Worm (Caenorhabditis elegans): ENCODE results near the gene nra-1.

Gene nra-1

DNA sequence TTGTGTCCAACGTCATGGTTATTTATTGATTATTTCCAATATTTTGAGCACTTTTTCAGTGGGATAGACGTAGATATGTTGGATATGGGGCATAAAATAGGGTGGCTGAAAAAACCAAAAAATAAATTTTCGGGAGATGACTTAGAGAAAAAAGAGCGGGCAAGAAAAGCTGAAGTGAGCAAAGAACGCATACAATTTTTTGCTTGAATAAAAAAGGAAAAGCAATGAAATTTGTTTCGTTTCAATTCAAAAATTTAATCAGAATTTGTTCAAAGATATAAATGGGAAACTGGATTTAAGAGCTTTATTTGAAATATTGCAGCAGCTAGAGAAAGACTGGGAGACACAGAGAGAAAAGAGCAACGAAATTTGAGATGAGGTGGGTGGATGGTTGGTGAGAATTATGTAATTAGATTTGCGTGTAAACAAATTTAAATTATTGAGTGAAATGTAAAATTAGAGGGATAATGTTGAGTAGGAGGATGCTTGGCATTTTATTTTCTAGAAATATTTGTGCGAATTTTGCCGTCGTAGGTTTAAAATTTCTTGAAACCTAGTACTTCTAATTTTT lies 7.7 kb upstream of the nra-1 start, which contains the start of the genes T28F3.11 and slc-17.4:
Gene T28F3.11, minus strand, starts transcription at position 51 of the 571 bp plus-strand sequence.
Gene slc-17.4, minus strand, starts transcription at position 105 of the 571 bp plus-strand sequence.
- TF ChIP-seq ets-7 (tag; optimal IDR thresholded peaks at IDR 0.05), result no peak
- no peak for TF ChIP-seq tbx-11 (GFP tag; IDR thresholded peaks at IDR 0.05)
- no peak for TF ChIP-seq F13C5.2 (tag; optimal IDR thresholded peaks at IDR 0.05)
- TF ChIP-seq tra-4 (tag; optimal IDR thresholded peaks at IDR 0.05), result no peak
- no peak for TF ChIP-seq ceh-36 (tag; optimal IDR thresholded peaks at IDR 0.05)
- no peak for TF ChIP-seq flt-1 (GFP tag; IDR thresholded peaks at IDR 0.05)
- TF ChIP-seq ama-1 (optimal IDR thresholded peaks at IDR 0.05), result no peak
- TF ChIP-seq hmg-4 (GFP tag; optimal IDR thresholded peaks at IDR 0.05), result no peak
- no peak for TF ChIP-seq scrt-1 (GFP tag; IDR thresholded peaks at IDR 0.05)
- no peak for TF ChIP-seq aly-1 (tag; optimal IDR thresholded peaks at IDR 0.05)
- TF ChIP-seq tbx-37 (GFP tag; conservative IDR thresholded peaks at IDR 0.05), result no peak
- no peak for TF ChIP-seq hnd-1 (tag; optimal IDR thresholded peaks at IDR 0.05)
- TF ChIP-seq pes-1 (GFP tag; IDR thresholded peaks at IDR 0.05), result no peak

- TF ChIP-seq scrt-1 (GFP tag; IDR thresholded peaks at IDR 0.05) (no peak), sea-1 (GFP tag; conservative IDR thresholded peaks at IDR 0.05) (no peak), ceh-36 (tag; optimal IDR thresholded peaks at IDR 0.05) (no peak), tbx-11 (GFP tag; IDR thresholded peaks at IDR 0.05) (no peak), ets-7 (tag; optimal IDR thresholded peaks at IDR 0.05) (no peak), tra-4 (tag; optimal IDR thresholded peaks at IDR 0.05) (no peak), hmbx-1 (tag; optimal IDR thresholded peaks at IDR 0.05) (no peak), F13C5.2 (tag; optimal IDR thresholded peaks at IDR 0.05) (no peak), B0310.2 (tag; optimal IDR thresholded peaks at IDR 0.05) (no peak), hmg-4 (GFP tag; optimal IDR thresholded peaks at IDR 0.05) (no peak), hnd-1 (tag; optimal IDR thresholded peaks at IDR 0.05) (no peak), pes-1 (GFP tag; IDR thresholded peaks at IDR 0.05) (no peak), tbx-37 (GFP tag; conservative IDR thresholded peaks at IDR 0.05) (no peak)
Observed at ce11 chrIV:17287908-17288675, 4.1 kb upstream of the nra-1 start, which contains the start of gene zipt-7.1. Gene zipt-7.1, minus strand, starts transcription at chrIV:17288139.

DNA sequence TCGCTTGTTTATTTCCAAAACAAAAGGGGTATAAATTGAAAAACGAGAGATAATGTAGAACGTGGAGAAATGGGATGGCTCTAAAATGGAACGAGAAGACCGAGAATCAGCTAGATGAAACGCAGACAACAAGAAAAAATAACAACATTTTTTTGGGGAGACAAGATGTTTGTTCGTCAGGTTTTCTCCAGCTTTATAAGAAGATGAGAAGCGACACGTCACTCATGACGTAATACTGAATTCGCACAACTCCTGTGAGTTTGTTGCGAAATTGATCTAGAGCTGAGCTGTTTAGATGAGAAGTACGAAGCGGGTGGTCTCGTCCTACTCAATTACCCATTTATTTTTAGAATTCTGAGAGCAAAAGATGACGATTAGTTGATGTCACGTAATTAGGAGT lies 1.3 kb upstream of the nra-1 start:
- TF ChIP-seq tra-4 (tag; optimal IDR thresholded peaks at IDR 0.05), result no peak
- TF ChIP-seq pes-1 (GFP tag; IDR thresholded peaks at IDR 0.05), result no peak
- TF ChIP-seq aly-1 (tag; optimal IDR thresholded peaks at IDR 0.05), result no peak
- TF ChIP-seq hmbx-1 (tag; optimal IDR thresholded peaks at IDR 0.05), result no peak
- no peak for TF ChIP-seq hmg-4 (GFP tag; optimal IDR thresholded peaks at IDR 0.05)
- TF ChIP-seq ama-1 (optimal IDR thresholded peaks at IDR 0.05), result no peak
- TF ChIP-seq flt-1 (GFP tag; IDR thresholded peaks at IDR 0.05), result no peak
- TF ChIP-seq ceh-36 (tag; optimal IDR thresholded peaks at IDR 0.05), result no peak
- no peak for TF ChIP-seq ets-7 (tag; optimal IDR thresholded peaks at IDR 0.05)
- no peak for TF ChIP-seq tbx-37 (GFP tag; conservative IDR thresholded peaks at IDR 0.05)
- no peak for TF ChIP-seq ceh-13 (GFP tag; optimal IDR thresholded peaks at IDR 0.05)
- TF ChIP-seq F13C5.2 (tag; optimal IDR thresholded peaks at IDR 0.05), result no peak
- no peak for TF ChIP-seq hnd-1 (tag; optimal IDR thresholded peaks at IDR 0.05)
- TF ChIP-seq scrt-1 (GFP tag; IDR thresholded peaks at IDR 0.05), result no peak
- no peak for TF ChIP-seq B0310.2 (tag; optimal IDR thresholded peaks at IDR 0.05)
- TF ChIP-seq sea-1 (GFP tag; conservative IDR thresholded peaks at IDR 0.05), result no peak
- no peak for TF ChIP-seq tbx-11 (GFP tag; IDR thresholded peaks at IDR 0.05)

ce11 chrIV:17281060-17282021 lies 2.7 kb downstream of the nra-1 start:
- TF ChIP-seq ceh-36 (tag; optimal IDR thresholded peaks at IDR 0.05) (peak; percentile 42), tbx-37 (GFP tag; conservative IDR thresholded peaks at IDR 0.05) (0 out of 2 replicates have a peak, but pooled peaks have one; percentile 7), hmg-4 (GFP tag; optimal IDR thresholded peaks at IDR 0.05) (no peak), tbx-11 (GFP tag; IDR thresholded peaks at IDR 0.05) (no peak), flt-1 (GFP tag; IDR thresholded peaks at IDR 0.05) (no peak)

DNA sequence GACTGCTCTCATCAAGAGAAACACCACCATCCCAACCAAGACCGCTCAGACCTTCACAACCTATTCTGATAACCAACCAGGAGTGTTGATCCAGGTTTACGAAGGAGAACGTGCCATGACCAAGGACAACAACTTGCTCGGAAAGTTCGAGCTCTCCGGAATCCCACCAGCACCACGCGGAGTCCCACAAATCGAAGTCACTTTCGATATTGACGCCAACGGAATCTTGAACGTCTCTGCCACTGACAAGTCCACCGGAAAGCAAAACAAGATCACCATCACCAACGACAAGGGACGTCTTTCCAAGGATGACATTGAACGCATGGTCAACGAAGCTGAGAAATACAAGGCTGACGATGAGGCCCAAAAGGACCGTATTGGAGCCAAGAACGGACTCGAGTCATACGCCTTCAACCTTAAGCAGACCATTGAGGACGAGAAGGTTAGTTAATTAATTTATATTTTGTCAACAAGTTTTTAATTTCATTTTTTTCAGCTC lies 3.5 kb downstream of the nra-1 start:
- TF ChIP-seq tbx-37 (GFP tag; conservative IDR thresholded peaks at IDR 0.05) (no peak), flt-1 (GFP tag; IDR thresholded peaks at IDR 0.05) (0 out of 2 replicates have a peak, but pooled peaks have one; percentile 4), ama-1 (optimal IDR thresholded peaks at IDR 0.05) (peak; percentile 85)

ce11 chrIV:17279592-17280440 lies 4.2 kb downstream of the nra-1 start:
- TF ChIP-seq tra-4 (tag; optimal IDR thresholded peaks at IDR 0.05), result no peak
- no peak for TF ChIP-seq tbx-11 (GFP tag; IDR thresholded peaks at IDR 0.05)
- TF ChIP-seq aly-1 (tag; optimal IDR thresholded peaks at IDR 0.05), result peak; percentile 34
- no peak for TF ChIP-seq tbx-37 (GFP tag; conservative IDR thresholded peaks at IDR 0.05)
- TF ChIP-seq sea-1 (GFP tag; conservative IDR thresholded peaks at IDR 0.05), result 0 out of 2 replicates have a peak, but pooled peaks have one; percentile 52
- no peak for TF ChIP-seq ceh-13 (GFP tag; optimal IDR thresholded peaks at IDR 0.05)
- TF ChIP-seq ceh-36 (tag; optimal IDR thresholded peaks at IDR 0.05), result no peak
- TF ChIP-seq hmbx-1 (tag; optimal IDR thresholded peaks at IDR 0.05), result no peak

Data from whole organism, early embryonic.